Fruit fly (Drosophila melanogaster): ENCODE measurements around the gene CG1529.

Gene CG1529

DNA sequence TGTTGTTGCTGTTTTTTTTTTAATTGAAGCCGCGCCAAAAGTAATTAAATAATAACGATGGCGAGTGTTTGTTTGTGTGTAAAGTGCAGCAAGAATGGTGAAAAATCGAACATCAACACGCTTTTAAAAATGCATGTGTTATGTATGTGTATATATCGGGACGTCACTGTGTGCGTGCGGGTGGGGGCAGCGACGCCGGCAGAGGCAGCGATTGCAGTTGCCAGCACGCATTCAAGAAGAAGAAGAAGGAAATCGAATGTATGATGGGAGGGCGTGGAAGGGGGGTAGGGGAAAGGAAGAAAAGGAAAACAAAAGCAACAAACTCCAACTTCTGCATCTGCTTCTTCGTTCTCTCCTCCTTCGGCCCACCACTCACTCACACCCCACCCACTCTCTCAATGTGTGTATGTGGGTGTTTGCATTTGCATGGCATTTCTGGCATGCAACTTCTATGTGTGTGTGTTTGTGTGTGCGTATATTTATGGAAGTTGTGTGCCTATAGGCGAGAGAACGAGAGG is 23.3 kb upstream of the CG1529 start (continued):
- peak; percentile 15 for TF ChIP-seq kni (GFP tag; optimal IDR thresholded peaks at IDR 0.05)
- peak; percentile 85 for TF ChIP-seq CG17385 (GFP tag; optimal IDR thresholded peaks at IDR 0.05)
- peak; percentile 12; the same call in 1 of the 2 replicates for TF ChIP-seq vvl (GFP tag; IDR thresholded peaks at IDR 0.05)
- TF ChIP-seq crol (GFP tag; IDR thresholded peaks at IDR 0.05) = peak; percentile 93
- no peak for TF ChIP-seq CG12659 (GFP tag; optimal IDR thresholded peaks at IDR 0.05)
- TF ChIP-seq cad (GFP tag; optimal IDR thresholded peaks at IDR 0.05) = no peak

DNA sequence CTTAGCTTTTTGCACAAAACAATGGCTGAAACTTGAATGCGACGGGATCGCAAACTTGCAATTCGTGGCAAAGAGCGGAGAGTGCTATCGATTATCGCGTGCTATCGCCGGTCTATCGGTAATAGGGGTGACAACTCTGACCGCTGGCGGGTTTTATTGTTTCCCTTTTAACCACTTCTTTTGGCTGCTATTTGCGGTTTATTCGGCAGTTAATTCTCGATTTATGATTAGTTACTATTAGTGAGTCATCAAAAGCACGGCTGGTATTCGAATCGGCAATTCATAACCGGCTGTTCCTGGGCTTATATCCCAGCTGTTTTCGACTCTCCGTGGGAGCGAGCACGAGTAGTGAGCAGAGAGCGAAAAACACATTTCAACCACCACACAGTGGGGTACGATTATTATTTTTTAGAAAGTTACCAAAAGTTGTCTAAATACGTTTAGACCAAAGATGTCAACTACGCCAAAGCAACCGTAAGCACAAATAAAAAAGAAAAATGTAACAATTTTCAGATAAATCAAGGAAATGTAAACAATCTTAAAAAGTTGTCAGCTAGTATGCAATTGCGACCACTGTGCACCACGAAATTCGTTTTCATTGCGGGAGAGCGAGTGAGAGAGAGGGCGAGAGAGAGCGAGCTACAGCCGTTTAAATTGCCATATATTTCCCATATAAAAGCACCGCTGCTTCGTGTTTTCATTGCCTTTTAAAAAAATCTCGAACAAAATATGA is 22.3 kb upstream of the CG1529 start, which contains the start of the genes Stt3A and bves:
Gene Stt3A, minus strand, starts transcription at position 89 of the 733 bp plus-strand sequence.
Gene bves, plus strand, starts transcription at position 115 of the 733 bp plus-strand sequence.
- TF ChIP-seq CG14050 (GFP tag; IDR thresholded peaks at IDR 0.05) = peak; percentile 97
- TF ChIP-seq mld (GFP tag; IDR thresholded peaks at IDR 0.05; ENCODE audit: partially characterized antibody) = peak; percentile 52; the same call in 2 of the 3 replicates
- TF ChIP-seq cg (GFP tag; optimal IDR thresholded peaks at IDR 0.05) = no peak
- TF ChIP-seq CG9797 (GFP tag; optimal IDR thresholded peaks at IDR 0.05) = peak; percentile 67
- peak; percentile 97 for TF ChIP-seq otp (GFP tag; IDR thresholded peaks at IDR 0.05)
- TF ChIP-seq Med (GFP tag) = peak; percentile 100
- TF ChIP-seq CG34224 (GFP tag; IDR thresholded peaks at IDR 0.05; ENCODE audit: partially characterized antibody) = peak; percentile 79
- peak; percentile 98 for TF ChIP-seq dmrt11E (tag; optimal IDR thresholded peaks at IDR 0.05)
- TF ChIP-seq crc (GFP tag; optimal IDR thresholded peaks at IDR 0.05) = peak; percentile 97
- TF ChIP-seq az2 (GFP tag; optimal IDR thresholded peaks at IDR 0.05) = peak; percentile 99
- TF ChIP-seq CG17359 (tag; optimal IDR thresholded peaks at IDR 0.05) = peak; percentile 99
- no peak for TF ChIP-seq prd (optimal IDR thresholded peaks at IDR 0.05)
- TF ChIP-seq prd (GFP tag; IDR thresholded peaks at IDR 0.05) = peak; percentile 98
- peak; percentile 98 to 99 for TF ChIP-seq Hr51 (GFP tag; optimal IDR thresholded peaks at IDR 0.05)
- no peak for TF ChIP-seq Dfd (GFP tag; optimal IDR thresholded peaks at IDR 0.05)
- TF ChIP-seq CG3847 (GFP tag; IDR thresholded peaks at IDR 0.05) = peak; percentile 97
- TF ChIP-seq jumu (GFP tag; optimal IDR thresholded peaks at IDR 0.05) = peak; percentile 98
- peak; percentile 97 for TF ChIP-seq CG3407 (GFP tag; optimal IDR thresholded peaks at IDR 0.05)
- TF ChIP-seq H2.0 (GFP tag; IDR thresholded peaks at IDR 0.05) = peak; percentile 97
- peak; percentile 99 for TF ChIP-seq CHES-1-like (GFP tag; optimal IDR thresholded peaks at IDR 0.05)
- peak; percentile 97 for TF ChIP-seq Ptx1 (GFP tag; IDR thresholded peaks at IDR 0.05)
- TF ChIP-seq chm (GFP tag; IDR thresholded peaks at IDR 0.05) = peak; percentile 99
- peak; percentile 69 for TF ChIP-seq pros (GFP tag; optimal IDR thresholded peaks at IDR 0.05)
- TF ChIP-seq CG16863 (GFP tag; optimal IDR thresholded peaks at IDR 0.05) = peak; percentile 98
- peak; percentile 96 for TF ChIP-seq ewg (GFP tag; optimal IDR thresholded peaks at IDR 0.05)
- TF ChIP-seq ci (GFP tag; IDR thresholded peaks at IDR 0.05) = peak; percentile 99
- TF ChIP-seq CG10431 (GFP tag; optimal IDR thresholded peaks at IDR 0.05) = peak; percentile 93
- peak; percentile 85 for TF ChIP-seq Deaf1 (tag; optimal IDR thresholded peaks at IDR 0.05)
- peak; percentile 97 for TF ChIP-seq zen (tag; optimal IDR thresholded peaks at IDR 0.05)
- peak; percentile 48; the same call in 1 of the 2 replicates for TF ChIP-seq Dip2 (GFP tag; IDR thresholded peaks at IDR 0.05)
- peak; percentile 49 for TF ChIP-seq unc-4 (GFP tag; IDR thresholded peaks at IDR 0.05; ENCODE audit: partially characterized antibody)
- TF ChIP-seq seq (GFP tag; IDR thresholded peaks at IDR 0.05) = peak; percentile 99
- peak; percentile 97 for TF ChIP-seq cato (GFP tag; optimal IDR thresholded peaks at IDR 0.05; ENCODE audit: borderline replicate concordance)
- TF ChIP-seq CG30020 (tag; optimal IDR thresholded peaks at IDR 0.05) = peak; percentile 87
- TF ChIP-seq CG3726 (GFP tag; IDR thresholded peaks at IDR 0.05) = peak; percentile 95
- TF ChIP-seq maf-S (GFP tag; optimal IDR thresholded peaks at IDR 0.05) = peak; percentile 98
- peak; percentile 98 to 99 for TF ChIP-seq bsh (GFP tag; optimal IDR thresholded peaks at IDR 0.05)
- peak; percentile 96 for TF ChIP-seq CG9876 (GFP tag; optimal IDR thresholded peaks at IDR 0.05)
- peak; percentile 99 for TF ChIP-seq Fer1 (GFP tag; optimal IDR thresholded peaks at IDR 0.05)
- TF ChIP-seq pita (GFP tag; optimal IDR thresholded peaks at IDR 0.05) = no peak
- TF ChIP-seq CG10979 (tag; optimal IDR thresholded peaks at IDR 0.05) = peak; percentile 99

All from whole organism, embryonic.